Fruit fly (Drosophila melanogaster): ENCODE measurements around the gene Or65b.

Gene Or65b

DNA sequence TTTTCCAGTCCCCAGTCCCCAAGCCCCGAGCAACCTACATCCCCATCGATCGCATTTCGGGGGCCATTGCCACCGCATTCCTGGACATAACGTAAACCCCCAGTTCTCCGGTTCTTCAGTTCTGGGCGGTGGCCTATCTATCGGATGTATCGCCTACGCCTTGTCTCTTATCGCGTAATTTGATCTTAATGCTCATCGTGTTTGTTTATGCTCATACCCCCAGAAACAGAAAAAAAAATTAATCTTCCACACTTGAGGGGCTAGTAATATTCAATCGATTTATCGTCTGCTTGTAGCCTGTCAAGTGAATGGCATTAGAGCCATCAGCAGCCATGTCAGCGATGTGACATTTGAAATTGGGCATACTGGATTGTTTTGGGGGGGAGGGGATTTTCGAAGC, 15.7 kb upstream of the Or65b start:
- TF ChIP-seq brk (GFP tag; optimal IDR thresholded peaks at IDR 0.05) = no peak
- no peak for TF ChIP-seq Vsx2 (GFP tag; optimal IDR thresholded peaks at IDR 0.05; ENCODE audit: partially characterized antibody)
- no peak for TF ChIP-seq Rel (GFP tag; optimal IDR thresholded peaks at IDR 0.05)
- no peak for TF ChIP-seq Rel (tag; optimal IDR thresholded peaks at IDR 0.05)
- TF ChIP-seq sage (GFP tag; optimal IDR thresholded peaks at IDR 0.05) = no peak
- TF ChIP-seq Dif (GFP tag; optimal IDR thresholded peaks at IDR 0.05; ENCODE audit: partially characterized antibody) = no peak
- no peak for TF ChIP-seq dmrt93B (GFP tag; optimal IDR thresholded peaks at IDR 0.05)
- TF ChIP-seq Jra (GFP tag; optimal IDR thresholded peaks at IDR 0.05) = no peak
- no peak for TF ChIP-seq br (GFP tag; optimal IDR thresholded peaks at IDR 0.05)
- no peak for TF ChIP-seq h (GFP tag; optimal IDR thresholded peaks at IDR 0.05)
- no peak for TF ChIP-seq CG32264 (GFP tag; optimal IDR thresholded peaks at IDR 0.05)
- no peak for TF ChIP-seq fru (GFP tag; optimal IDR thresholded peaks at IDR 0.05)
- TF ChIP-seq OdsH (GFP tag; optimal IDR thresholded peaks at IDR 0.05) = no peak

- TF ChIP-seq dmrt93B (GFP tag; optimal IDR thresholded peaks at IDR 0.05) (no peak), CrebA (GFP tag; optimal IDR thresholded peaks at IDR 0.05; ENCODE audit: borderline replicate concordance) (no peak), sv (GFP tag; optimal IDR thresholded peaks at IDR 0.05) (no peak), OdsH (GFP tag; optimal IDR thresholded peaks at IDR 0.05) (no peak), usp (GFP tag; optimal IDR thresholded peaks at IDR 0.05) (no peak), dl (GFP tag; optimal IDR thresholded peaks at IDR 0.05; ENCODE audit: insufficient read depth in 1 of 2, partially characterized antibody in 2 of 2) (no peak), tai (GFP tag; optimal IDR thresholded peaks at IDR 0.05) (no peak), Dif (GFP tag; optimal IDR thresholded peaks at IDR 0.05; ENCODE audit: partially characterized antibody) (no peak)
Measured at dm6 chr3L:6310489-6310888, 14.9 kb upstream of the Or65b start.

DNA sequence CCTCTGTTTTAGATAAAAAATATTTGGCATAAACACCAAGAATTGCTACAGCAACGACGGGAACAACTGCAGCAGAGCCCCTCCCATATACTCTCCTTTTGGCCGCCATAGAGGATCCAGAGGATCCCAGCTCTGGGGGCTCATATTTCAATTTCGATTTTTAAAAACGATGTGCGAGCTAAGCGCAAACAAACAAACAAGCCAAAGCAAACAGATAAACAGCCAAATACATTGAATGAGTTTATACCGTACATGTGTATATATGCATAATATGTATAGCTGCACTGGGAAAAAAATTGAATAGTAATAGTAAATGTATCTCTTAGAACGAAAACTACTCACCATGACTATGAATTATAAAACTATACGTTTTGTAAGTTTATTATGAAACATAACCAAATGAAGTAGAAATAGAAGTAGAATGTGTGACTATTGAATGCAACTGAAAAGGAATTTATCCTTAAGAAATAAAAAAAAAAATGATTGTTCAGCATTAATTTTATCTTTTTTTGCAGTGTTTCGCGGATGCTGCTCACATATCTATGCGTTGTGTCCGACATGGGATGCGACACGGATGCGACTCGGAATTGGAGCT, 13.3 kb upstream of the Or65b start:
- TF ChIP-seq foxo (GFP tag; optimal IDR thresholded peaks at IDR 0.05) (peak in 1 of 2 experiments; percentile 67), CrebA (GFP tag; optimal IDR thresholded peaks at IDR 0.05; ENCODE audit: borderline replicate concordance) (no peak), fru (GFP tag; optimal IDR thresholded peaks at IDR 0.05) (peak; percentile 71), psq (GFP tag; optimal IDR thresholded peaks at IDR 0.05) (peak; percentile 3), OdsH (GFP tag; optimal IDR thresholded peaks at IDR 0.05) (peak; percentile 10), h (GFP tag; optimal IDR thresholded peaks at IDR 0.05) (peak; percentile 20), HLH106 (tag; optimal IDR thresholded peaks at IDR 0.05) (peak; percentile 29), tai (GFP tag; optimal IDR thresholded peaks at IDR 0.05) (no peak), Sp1 (GFP tag; optimal IDR thresholded peaks at IDR 0.05) (peak; percentile 56), Dfd (GFP tag; optimal IDR thresholded peaks at IDR 0.05) (no peak), dmrt93B (GFP tag; optimal IDR thresholded peaks at IDR 0.05) (peak; percentile 31), Rel (GFP tag; optimal IDR thresholded peaks at IDR 0.05) (no peak), Rel (tag; optimal IDR thresholded peaks at IDR 0.05) (no peak), ey (GFP tag; optimal IDR thresholded peaks at IDR 0.05) (peak; percentile 26), woc (GFP tag; optimal IDR thresholded peaks at IDR 0.05) (peak; percentile 8)

DNA sequence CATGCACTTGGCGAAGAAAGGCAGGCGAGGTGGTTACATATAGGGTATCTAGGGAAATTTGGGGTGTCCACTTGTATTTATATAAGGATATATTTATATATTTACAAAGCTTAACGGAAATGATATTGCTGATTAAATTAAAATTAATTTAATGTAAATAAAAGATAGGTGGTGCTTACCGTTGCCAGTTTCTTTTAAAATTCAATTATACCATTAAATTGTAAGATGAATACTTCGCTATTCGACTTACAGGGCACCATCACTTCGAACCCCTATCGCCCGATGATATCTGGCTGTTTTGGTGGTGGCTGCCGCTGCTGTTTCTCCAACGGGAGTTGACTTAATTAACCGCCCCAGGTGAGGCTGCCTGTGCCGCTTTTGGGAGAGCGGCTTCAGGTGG, 9.7 kb upstream of the Or65b start:
- TF ChIP-seq rgr (GFP tag; optimal IDR thresholded peaks at IDR 0.05) = no peak
- no peak for TF ChIP-seq brk (GFP tag; optimal IDR thresholded peaks at IDR 0.05)
- TF ChIP-seq jim (GFP tag; optimal IDR thresholded peaks at IDR 0.05) = no peak
- no peak for TF ChIP-seq N (GFP tag; optimal IDR thresholded peaks at IDR 0.05)
- TF ChIP-seq Hr78 (GFP tag; optimal IDR thresholded peaks at IDR 0.05) = no peak
- TF ChIP-seq CG9705 (GFP tag; optimal IDR thresholded peaks at IDR 0.05) = no peak
- TF ChIP-seq Dfd (GFP tag; optimal IDR thresholded peaks at IDR 0.05) = no peak
- TF ChIP-seq GATAd (GFP tag; optimal IDR thresholded peaks at IDR 0.05) = no peak
- no peak for TF ChIP-seq Dif (GFP tag; optimal IDR thresholded peaks at IDR 0.05; ENCODE audit: partially characterized antibody)
- TF ChIP-seq Mio (GFP tag; optimal IDR thresholded peaks at IDR 0.05) = no peak
- no peak for TF ChIP-seq dmrt93B (GFP tag; optimal IDR thresholded peaks at IDR 0.05)

DNA sequence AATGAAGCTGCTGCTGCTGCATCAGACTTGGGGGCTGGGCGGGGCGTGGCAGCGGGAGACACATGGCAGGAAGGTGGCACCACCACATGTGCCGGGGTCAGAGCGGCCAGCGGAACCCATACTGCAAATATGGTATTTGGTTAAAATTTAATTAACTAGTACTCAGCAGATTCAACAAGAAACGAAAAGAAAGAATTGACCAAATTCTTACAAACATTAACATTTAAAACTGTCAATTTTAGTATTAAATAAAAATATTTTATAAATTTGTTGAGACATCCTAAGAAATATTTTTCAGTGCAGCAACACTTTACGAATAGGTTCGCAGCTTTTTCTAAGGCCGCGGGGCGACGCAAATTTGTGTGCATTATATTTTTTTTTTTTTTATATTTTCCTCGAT, 7.9 kb upstream of the Or65b start:
- no peak for TF ChIP-seq Jra (GFP tag; optimal IDR thresholded peaks at IDR 0.05)

Data from whole organism, wandering third instar larva.